Fruit fly (Drosophila melanogaster): Measurements from ENCODE around the gene CG6610.

- TF ChIP-seq Sp1 (GFP tag; optimal IDR thresholded peaks at IDR 0.05) (no peak), h (GFP tag; optimal IDR thresholded peaks at IDR 0.05) (peak; percentile 88), GATAd (GFP tag; optimal IDR thresholded peaks at IDR 0.05) (no peak), Hr78 (GFP tag; optimal IDR thresholded peaks at IDR 0.05) (no peak)
Measured at dm6 chr3L:6050230-6050807, 25.0 kb upstream of the CG6610 start, which contains the start of gene Jon65Aiii.
